Fruit fly (Drosophila melanogaster): ENCODE measurements around the gene CG9117.

DNA sequence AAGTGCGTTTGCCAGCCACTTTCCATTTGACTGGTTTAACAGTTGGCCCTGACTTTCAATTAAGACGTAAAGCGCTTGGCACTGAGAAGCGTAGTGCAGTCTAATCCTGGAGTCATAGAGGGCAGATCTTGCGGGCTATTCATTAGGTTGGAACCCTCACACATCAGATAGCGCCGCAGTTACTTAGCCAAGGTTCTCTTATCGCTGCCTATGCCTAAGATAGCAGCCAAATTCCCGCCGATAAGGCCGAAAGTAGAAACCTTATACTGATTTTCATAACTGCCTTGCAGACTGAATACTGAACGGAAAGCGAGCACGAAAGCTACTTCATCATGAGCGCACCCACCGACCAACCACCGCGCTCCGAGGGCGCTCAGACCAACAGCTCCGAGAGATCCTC is 34.4 kb upstream of the CG9117 start:
- no peak for TF ChIP-seq Snoo (tag; optimal IDR thresholded peaks at IDR 0.05)
- TF ChIP-seq CG12605 (GFP tag; IDR thresholded peaks at IDR 0.05), result no peak
- TF ChIP-seq D1 (tag; optimal IDR thresholded peaks at IDR 0.05), result no peak
- no peak for TF ChIP-seq CG8301 (tag; optimal IDR thresholded peaks at IDR 0.05)
- TF ChIP-seq CG9948 (tag; optimal IDR thresholded peaks at IDR 0.05), result no peak
- TF ChIP-seq CG10348 (GFP tag; IDR thresholded peaks at IDR 0.05), result no peak
- TF ChIP-seq rn (GFP tag; IDR thresholded peaks at IDR 0.05), result no peak
